Fruit fly (Drosophila melanogaster) whole organism, adult: ENCODE results near the gene Jon99Cii.
"Not testable (repeated sequence)": the region's sequence is repeated elsewhere in the genome, so short reads cannot be mapped to it uniquely, and the experiment has no call there.

Source experiments
- CG14711 ChIP-seq: fragments of 200-800 bp; sonication (Bioruptor generic); optimal IDR thresholded peaks from 2 replicates; lab custom pipeline; 2018; ENCODE audit warnings: missing biosample characterization, mild to moderate bottlenecking, missing genetic modification characterization, moderate library complexity
- CG1620 ChIP-seq: fragments of 200-800 bp; sonication (Bioruptor generic); optimal IDR thresholded peaks from 2 replicates; lab custom pipeline; 2016; ENCODE audit warnings: missing biosample characterization, missing genetic modification characterization
- CG33017 ChIP-seq: fragments of 200-800 bp; sonication (Bioruptor generic); optimal IDR thresholded peaks from 2 replicates; lab custom pipeline; 2018; ENCODE audit warnings: missing biosample characterization, mild to moderate bottlenecking, missing genetic modification characterization, moderate library complexity
- CG7101 ChIP-seq: fragments of 200-800 bp; sonication (Bioruptor generic); optimal IDR thresholded peaks from 2 replicates; lab custom pipeline; 2018; ENCODE audit warnings: missing biosample characterization, mild to moderate bottlenecking, missing genetic modification characterization, moderate library complexity
- cnc ChIP-seq, 2 experiments: fragments of >200 bp; optimal IDR thresholded peaks; 2 replicates each; lab custom pipeline; 2017
- kay ChIP-seq: fragments of 200-800 bp; sonication (Bioruptor generic); peaks from one replicate; lab custom pipeline; 2016; ENCODE audit warnings: missing biosample characterization, missing genetic modification characterization, borderline replicate concordance

DNA sequence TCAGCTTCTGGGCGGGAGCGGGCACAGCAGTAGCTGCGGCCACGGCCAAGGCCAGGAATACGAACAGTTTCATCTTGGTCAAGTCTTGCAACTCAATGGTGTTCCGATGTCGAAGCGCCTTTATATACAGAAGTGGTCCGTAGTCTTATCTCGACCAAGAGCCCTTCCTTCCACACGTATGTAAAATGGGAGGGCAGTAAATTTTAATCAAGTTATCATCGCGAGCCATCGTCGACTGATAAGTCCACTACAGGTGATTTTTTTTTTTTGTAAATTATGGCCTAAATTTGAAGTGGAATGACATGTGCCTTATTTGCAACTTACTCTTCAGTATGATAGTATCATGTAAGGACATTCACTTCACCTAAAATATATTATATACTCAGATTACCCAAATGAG, at the start of gene Jon99Cii:
- TF ChIP-seq CG1620 (GFP tag; lab: Kevin White, UChicago); CG33017; cnc (optimal IDR thresholded peaks at IDR 0.05; lab: Kevin White, UChicago); kay; CG7101 (tag; lab: Kevin White, UChicago); CG14711 (tag; lab: Kevin White, UChicago): not testable (repeated sequence)
